Worm (Caenorhabditis elegans): ENCODE results near the gene srh-41.

DNA sequence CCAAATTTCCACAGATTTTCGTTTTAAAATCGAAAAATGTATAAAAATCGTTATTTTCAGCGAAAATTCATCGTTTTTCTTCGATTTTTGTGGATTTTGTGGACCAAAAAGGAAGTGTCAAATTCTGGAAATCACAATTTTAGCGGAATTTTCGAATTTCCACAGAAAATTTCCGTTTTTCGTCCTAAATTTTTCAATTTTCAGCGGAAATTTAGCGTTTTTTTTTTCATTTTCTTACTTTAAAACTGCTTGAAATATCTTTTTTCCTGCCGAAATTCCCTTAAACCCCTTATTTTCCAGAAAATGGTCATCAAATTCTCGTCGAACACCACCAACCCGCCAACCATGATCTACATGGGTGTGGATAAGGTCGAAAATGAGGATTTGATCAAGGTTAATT lies 35.1 kb downstream of the srh-41 start, which contains the start of gene Y54G11A.2:
- TF ChIP-seq nhr-11 (tag; optimal IDR thresholded peaks at IDR 0.05) (no peak), elt-4 (tag; optimal IDR thresholded peaks at IDR 0.05) (no peak), elt-2 (tag; optimal IDR thresholded peaks at IDR 0.05) (no peak), gmeb-2 (tag; optimal IDR thresholded peaks at IDR 0.05) (no peak), pax-1 (tag; optimal IDR thresholded peaks at IDR 0.05) (no peak), hlh-30 (tag; optimal IDR thresholded peaks at IDR 0.05; ENCODE audit: insufficient read depth) (no peak), nfya-1 (tag; optimal IDR thresholded peaks at IDR 0.05) (no peak), pha-2 (tag; optimal IDR thresholded peaks at IDR 0.05) (no peak), pqm-1 (tag; optimal IDR thresholded peaks at IDR 0.05) (no peak)
